Fruit fly (Drosophila melanogaster) Kc167 (cell line): ENCODE results near the gene frac.

Experiments
- Myc ChIP-seq: fragments of >200 bp; optimal IDR thresholded peaks from 2 replicates; lab custom pipeline; 2017; ENCODE audit warnings: missing external identifiers
- Sin3A ChIP-seq: fragments of >200 bp; optimal IDR thresholded peaks from 2 replicates; lab custom pipeline; 2018; ENCODE audit warnings: missing external identifiers
- h ChIP-seq: fragments of >200 bp; optimal IDR thresholded peaks from 3 replicates; lab custom pipeline; 2018; ENCODE audit warnings: missing external identifiers
- insv ChIP-seq: fragments of >200 bp; optimal IDR thresholded peaks from 3 replicates; lab custom pipeline; 2018; ENCODE audit warnings: missing external identifiers
- psq ChIP-seq: fragments of >200 bp; optimal IDR thresholded peaks from 2 replicates; lab custom pipeline; 2017; ENCODE audit warnings: missing external identifiers
- ttk ChIP-seq: sonication (Bioruptor generic); optimal IDR thresholded peaks from 2 replicates; lab custom pipeline; 2017; ENCODE audit warnings: missing external identifiers

Gene frac

DNA sequence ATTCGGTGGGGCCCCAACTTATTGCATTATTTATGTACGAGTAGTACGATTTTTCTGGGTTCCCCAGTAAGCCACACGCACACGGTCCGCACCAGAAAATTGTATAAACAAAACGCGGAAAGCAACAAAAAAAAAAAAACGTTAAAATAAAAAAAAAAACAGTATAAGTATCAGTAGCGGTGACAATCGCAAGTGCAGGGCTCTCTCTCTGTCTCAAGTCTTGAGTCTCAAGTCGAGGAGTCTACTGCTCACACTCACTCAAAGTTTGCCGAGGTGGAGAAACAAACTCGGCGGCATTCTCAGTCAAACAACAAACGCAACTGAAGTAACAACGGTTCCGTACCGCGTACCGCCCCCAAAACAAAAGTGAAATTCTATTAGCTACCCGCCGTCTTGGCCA, 30.4 kb downstream of the frac start, which contains the start of gene Pura:
Pura (plus strand) TSS at position 301 of the 400 bp plus-strand sequence.
- no peak for TF ChIP-seq psq (lab: Kevin White, UChicago)
- no peak for TF ChIP-seq ttk
- TF ChIP-seq Sin3A (lab: Kevin White, UChicago) = no peak
- no peak for TF ChIP-seq h
- no peak for TF ChIP-seq Myc (lab: Kevin White, UChicago)
- no peak for TF ChIP-seq insv (lab: Kevin White, UChicago)

dm6 chr3L:7598329-7598728, 35.9 kb downstream of the frac start:
- TF ChIP-seq h = no peak
- TF ChIP-seq psq (lab: Kevin White, UChicago) = no peak
- TF ChIP-seq ttk = no peak
- TF ChIP-seq Myc (lab: Kevin White, UChicago) = no peak
- no peak for TF ChIP-seq Sin3A (lab: Kevin White, UChicago)
- TF ChIP-seq insv (lab: Kevin White, UChicago) = no peak

dm6 chr3L:7601122-7601841, 38.9 kb downstream of the frac start:
- TF ChIP-seq psq (lab: Kevin White, UChicago) = no peak
- TF ChIP-seq Sin3A (lab: Kevin White, UChicago) = no peak
- TF ChIP-seq insv (lab: Kevin White, UChicago) = no peak
- TF ChIP-seq h = no peak
- TF ChIP-seq ttk = no peak
- TF ChIP-seq Myc (lab: Kevin White, UChicago) = no peak

DNA sequence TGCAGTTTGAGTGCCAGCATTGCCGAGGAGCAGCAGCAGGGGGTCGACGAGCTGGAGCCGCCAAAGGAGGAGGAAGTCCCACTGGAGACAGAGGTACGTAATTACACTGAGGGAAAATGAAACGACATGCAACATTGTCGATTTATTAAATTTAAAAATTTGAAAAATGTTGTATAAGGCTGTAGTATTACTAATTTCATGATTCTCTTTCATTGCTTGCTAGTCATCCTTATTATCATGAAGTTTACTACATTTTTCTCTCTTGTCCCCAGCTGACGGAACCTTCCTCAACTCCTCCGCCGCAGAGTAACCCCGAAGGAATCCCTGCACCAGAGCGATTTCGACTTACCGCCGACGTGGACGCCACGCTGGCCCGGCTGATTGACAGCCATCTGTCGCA, 41.0 kb downstream of the frac start:
- TF ChIP-seq ttk = no peak
- TF ChIP-seq Sin3A (lab: Kevin White, UChicago) = no peak
- no peak for TF ChIP-seq h
- TF ChIP-seq insv (lab: Kevin White, UChicago) = no peak
- TF ChIP-seq psq (lab: Kevin White, UChicago) = no peak
- TF ChIP-seq Myc (lab: Kevin White, UChicago) = no peak

DNA sequence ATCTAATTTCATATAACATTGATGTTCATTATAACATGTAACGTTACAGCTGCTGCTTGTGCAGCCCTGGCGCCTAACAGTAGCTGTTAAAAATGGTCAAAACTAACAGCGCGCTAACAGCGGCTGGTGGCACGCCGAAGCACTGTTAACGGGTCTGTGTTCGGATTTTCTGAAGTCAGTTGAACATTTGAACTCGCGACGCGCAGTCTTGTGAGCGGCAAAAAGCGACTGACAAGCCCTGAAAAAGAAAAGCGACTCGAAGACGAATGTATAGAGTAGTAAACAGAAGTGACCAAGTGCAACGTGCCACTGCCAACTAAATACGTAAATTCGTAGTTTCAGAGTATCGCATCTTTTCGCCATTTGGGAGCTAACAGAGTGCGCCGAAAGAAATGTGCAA, 42.5 kb downstream of the frac start:
- no peak for TF ChIP-seq ttk
- no peak for TF ChIP-seq Myc (lab: Kevin White, UChicago)

- no peak for TF ChIP-seq Myc (lab: Kevin White, UChicago)
- TF ChIP-seq Sin3A (lab: Kevin White, UChicago) = no peak
- TF ChIP-seq psq (lab: Kevin White, UChicago) = no peak
- no peak for TF ChIP-seq ttk
- no peak for TF ChIP-seq insv (lab: Kevin White, UChicago)
These were observed 44.1 kb downstream of the frac start for dm6 chr3L:7606336-7607001.

dm6 chr3L:7610522-7610921, 48.1 kb downstream of the frac start:
- TF ChIP-seq insv (lab: Kevin White, UChicago) (no peak), h (no peak), Sin3A (lab: Kevin White, UChicago) (no peak), Myc (lab: Kevin White, UChicago) (no peak), ttk (no peak), psq (lab: Kevin White, UChicago) (no peak)

DNA sequence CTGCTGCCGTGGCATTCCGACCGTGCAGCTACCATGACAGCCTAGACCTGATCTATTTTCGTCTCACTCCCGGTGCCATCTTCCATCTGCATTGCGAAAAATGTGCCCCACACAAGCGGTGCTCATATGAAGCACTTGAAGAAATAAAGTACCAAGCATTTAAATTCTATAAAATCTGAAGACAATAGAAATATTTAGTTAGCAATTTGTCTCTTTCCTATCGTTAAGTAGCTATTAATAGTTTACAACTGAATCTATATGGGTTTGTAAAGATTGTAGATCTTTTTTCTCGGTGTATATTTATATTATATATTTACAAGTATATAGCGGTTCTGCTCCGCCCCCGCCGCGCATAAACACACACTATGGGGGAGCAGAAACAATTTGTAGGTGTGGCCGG, 48.8 kb downstream of the frac start:
- TF ChIP-seq Myc (lab: Kevin White, UChicago) = no peak
- no peak for TF ChIP-seq ttk
- TF ChIP-seq Sin3A (lab: Kevin White, UChicago) = no peak
- no peak for TF ChIP-seq psq (lab: Kevin White, UChicago)
- TF ChIP-seq insv (lab: Kevin White, UChicago) = no peak
- no peak for TF ChIP-seq h

- TF ChIP-seq Myc (lab: Kevin White, UChicago) (no peak), Sin3A (lab: Kevin White, UChicago) (no peak), insv (lab: Kevin White, UChicago) (no peak), h (no peak), ttk (no peak), psq (lab: Kevin White, UChicago) (no peak)
These were observed 51.8 kb downstream of the frac start for dm6 chr3L:7614226-7614625.

- TF ChIP-seq insv (lab: Kevin White, UChicago) = no peak
- no peak for TF ChIP-seq ttk
- no peak for TF ChIP-seq psq (lab: Kevin White, UChicago)
- no peak for TF ChIP-seq Sin3A (lab: Kevin White, UChicago)
- no peak for TF ChIP-seq Myc (lab: Kevin White, UChicago)
- TF ChIP-seq h = no peak
These were observed 55.1 kb downstream of the frac start for dm6 chr3L:7617436-7617979.
